Worm (Caenorhabditis elegans) whole organism, L4 larva: Measurements from ENCODE around the gene M70.2.

Source experiments
- D1046.2 ChIP-seq: fragments of 200-800 bp; sonication (Bioruptor generic); IDR thresholded peaks from 2 replicates; pipeline ENCODE4 v1.3.6; 2022; ENCODE audit warnings: missing genetic modification characterization, missing compliant biosample characterization
- F10B5.3 ChIP-seq: sonication (generic microtip); optimal IDR thresholded peaks from 2 replicates; lab custom pipeline; 2016; ENCODE audit warnings: mild to moderate bottlenecking, missing genetic modification characterization, missing compliant biosample characterization
- F44E2.7 ChIP-seq: fragments of 200-800 bp; sonication (Bioruptor generic); IDR thresholded peaks from 2 replicates; pipeline ENCODE4 v2.1.2; 2022; ENCODE audit warnings: missing genetic modification characterization, missing compliant biosample characterization
- T26A8.4 ChIP-seq: fragments of 200-800 bp; sonication (Bioruptor generic); IDR thresholded peaks from 2 replicates; pipeline ENCODE4 v1.3.6; 2022; ENCODE audit warnings: missing genetic modification characterization, missing compliant biosample characterization
- Y105C5A.15 ChIP-seq: fragments of 200-800 bp; sonication (Bioruptor generic); IDR thresholded peaks from 2 replicates; pipeline ENCODE4 v1.3.6; 2022; ENCODE audit warnings: missing genetic modification characterization, missing compliant biosample characterization
- Y5F2A.4 ChIP-seq: fragments of 200-800 bp; sonication (Bioruptor generic); optimal IDR thresholded peaks from 2 replicates; lab custom pipeline; 2018; ENCODE audit warnings: mild to moderate bottlenecking, missing genetic modification characterization, missing compliant biosample characterization
- Y75B8A.6 ChIP-seq: fragments of 200-800 bp; sonication (Bioruptor generic); IDR thresholded peaks from 2 replicates; pipeline ENCODE4 v1.3.6; 2022; ENCODE audit warnings: missing genetic modification reagents, missing genetic modification characterization, missing compliant biosample characterization
- ceh-32 ChIP-seq: sonication (generic microtip); optimal IDR thresholded peaks from 2 replicates; lab custom pipeline; 2016; ENCODE audit warnings: mild to moderate bottlenecking, missing genetic modification characterization, missing compliant biosample characterization; ENCODE audit not compliant: poor library complexity
- ceh-82 ChIP-seq: sonication (generic microtip); optimal IDR thresholded peaks from 2 replicates; lab custom pipeline; 2017; ENCODE audit warnings: missing biosample characterization, missing genetic modification characterization
- cey-2 ChIP-seq: sonication (generic microtip); optimal IDR thresholded peaks from 3 replicates; lab custom pipeline; 2017; ENCODE audit warnings: missing genetic modification characterization, mild to moderate bottlenecking, missing compliant biosample characterization, antibody characterized with exemption, borderline replicate concordance; ENCODE audit not compliant: insufficient read depth
- daf-16 ChIP-seq, 3 experiments: sonication (generic microtip); optimal IDR thresholded peaks; 2 replicates each; lab custom pipeline; 2016 to 2017; ENCODE audit warnings: missing genetic modification characterization in 3 of 3, missing genetic modification reagents in 3 of 3, mild to moderate bottlenecking in 2 of 3, missing compliant biosample characterization in 2 of 3, missing biosample characterization in 1 of 3, moderate library complexity in 1 of 3
- daf-19 ChIP-seq: fragments of 200-800 bp; sonication (Bioruptor generic); conservative IDR thresholded peaks from 2 replicates; pipeline ENCODE4 v1.3.6; 2022; ENCODE audit warnings: missing genetic modification characterization, missing compliant biosample characterization
- dmd-6 ChIP-seq: fragments of 200-800 bp; sonication (Bioruptor generic); IDR thresholded peaks from 2 replicates; pipeline ENCODE4 v1.3.6; 2022; ENCODE audit warnings: missing genetic modification reagents, missing genetic modification characterization, missing compliant biosample characterization
- dmd-8 ChIP-seq: fragments of 200-800 bp; sonication (Bioruptor generic); IDR thresholded peaks from 2 replicates; pipeline ENCODE4 v1.3.6; 2022; ENCODE audit warnings: missing genetic modification characterization, missing compliant biosample characterization
- dmd-9 ChIP-seq: fragments of 200-800 bp; sonication (Bioruptor generic); IDR thresholded peaks from 2 replicates; pipeline ENCODE4 v1.3.6; 2022; ENCODE audit warnings: missing genetic modification reagents, missing genetic modification characterization, missing compliant biosample characterization
- dpl-1 ChIP-seq: fragments of 150-350 bp; optimal IDR thresholded peaks from 2 replicates; lab custom pipeline; 2014; ENCODE audit warnings: missing biosample characterization, missing genetic modification reagents, missing genetic modification characterization
- duxl-1 ChIP-seq: sonication (generic microtip); optimal IDR thresholded peaks from 2 replicates; lab custom pipeline; 2016; ENCODE audit warnings: mild to moderate bottlenecking, missing genetic modification characterization, moderate library complexity, missing compliant biosample characterization; ENCODE audit not compliant: poor library complexity
- dve-1 ChIP-seq: sonication (generic microtip); optimal IDR thresholded peaks from 2 replicates; lab custom pipeline; 2017; ENCODE audit warnings: antibody characterized with exemption, mild to moderate bottlenecking, missing genetic modification characterization, missing compliant biosample characterization; ENCODE audit not compliant: insufficient read depth
- fkh-10 ChIP-seq: fragments of 150-350 bp; optimal IDR thresholded peaks from 2 replicates; lab custom pipeline; 2014; ENCODE audit warnings: missing biosample characterization, missing genetic modification reagents, missing genetic modification characterization
- fos-1 ChIP-seq: fragments of 150-350 bp; optimal IDR thresholded peaks from 2 replicates; lab custom pipeline; 2014; ENCODE audit warnings: missing biosample characterization, missing genetic modification characterization
- hlh-11 ChIP-seq: fragments of 200-800 bp; sonication (Bioruptor generic); optimal IDR thresholded peaks from 2 replicates; lab custom pipeline; 2018; ENCODE audit warnings: mild to moderate bottlenecking, missing genetic modification characterization, missing compliant biosample characterization
- hlh-30 ChIP-seq: sonication (generic microtip); optimal IDR thresholded peaks from 2 replicates; lab custom pipeline; 2017; ENCODE audit warnings: antibody characterized with exemption, mild to moderate bottlenecking, missing genetic modification characterization, missing compliant biosample characterization; ENCODE audit not compliant: insufficient read depth
- hmg-1.1 ChIP-seq: fragments of 200-800 bp; sonication (Bioruptor generic); IDR thresholded peaks from 2 replicates; pipeline ENCODE4 v1.3.6; 2022; ENCODE audit warnings: missing genetic modification reagents, missing genetic modification characterization, missing compliant biosample characterization
- jun-1 ChIP-seq: fragments of 150-350 bp; optimal IDR thresholded peaks from 2 replicates; lab custom pipeline; 2014; ENCODE audit warnings: missing biosample characterization, missing genetic modification reagents, missing genetic modification characterization
- lin-39 ChIP-seq: fragments of 150-350 bp; optimal IDR thresholded peaks from 2 replicates; lab custom pipeline; 2014; ENCODE audit warnings: missing biosample characterization, missing genetic modification reagents, missing genetic modification characterization
- madf-9 ChIP-seq: fragments of 200-800 bp; sonication (Bioruptor generic); conservative IDR thresholded peaks from 2 replicates; pipeline ENCODE4 v1.3.6; 2022; ENCODE audit warnings: missing genetic modification reagents, missing genetic modification characterization, missing compliant biosample characterization
- mep-1 ChIP-seq: fragments of 150-350 bp; sonication (generic microtip); optimal IDR thresholded peaks from 3 replicates; lab custom pipeline; 2014; ENCODE audit warnings: missing biosample characterization, missing genetic modification characterization
- mes-2 ChIP-seq: sonication (generic microtip); optimal IDR thresholded peaks from 2 replicates; lab custom pipeline; 2016; ENCODE audit warnings: missing genotype, mild to moderate bottlenecking, missing genetic modification characterization, missing compliant biosample characterization; ENCODE audit not compliant: poor library complexity, severe bottlenecking
- mxl-2 ChIP-seq: fragments of 200-800 bp; sonication (Bioruptor generic); conservative IDR thresholded peaks from 2 replicates; pipeline ENCODE4 v1.3.6; 2022; ENCODE audit warnings: missing genetic modification reagents, missing genetic modification characterization, missing compliant biosample characterization
- mxl-3 ChIP-seq: fragments of 200-800 bp; sonication (Bioruptor generic); optimal IDR thresholded peaks from 2 replicates; lab custom pipeline; 2018; ENCODE audit warnings: mild to moderate bottlenecking, missing genetic modification characterization, missing compliant biosample characterization
- nhr-10 ChIP-seq: fragments of 150-350 bp; optimal IDR thresholded peaks from 2 replicates; lab custom pipeline; 2014; ENCODE audit warnings: missing biosample characterization, missing genetic modification characterization
- nhr-102 ChIP-seq: sonication (generic microtip); optimal IDR thresholded peaks from 2 replicates; lab custom pipeline; 2016; ENCODE audit warnings: mild to moderate bottlenecking, missing genetic modification characterization, moderate library complexity, missing compliant biosample characterization
- nhr-11 ChIP-seq: fragments of 150-350 bp; optimal IDR thresholded peaks from 2 replicates; lab custom pipeline; 2014; ENCODE audit warnings: missing biosample characterization, missing genetic modification characterization
- nhr-111 ChIP-seq: fragments of 200-800 bp; sonication (Bioruptor generic); optimal IDR thresholded peaks from 2 replicates; lab custom pipeline; 2018; ENCODE audit warnings: mild to moderate bottlenecking, missing genetic modification characterization, missing compliant biosample characterization
- nhr-25 ChIP-seq: sonication (generic microtip); optimal IDR thresholded peaks from 2 replicates; lab custom pipeline; 2017; ENCODE audit warnings: missing genetic modification characterization, mild to moderate bottlenecking, missing compliant biosample characterization, antibody characterized with exemption, moderate library complexity, borderline replicate concordance; ENCODE audit not compliant: insufficient read depth
- nhr-28 ChIP-seq: fragments of 150-350 bp; optimal IDR thresholded peaks from 2 replicates; lab custom pipeline; 2014; ENCODE audit warnings: missing biosample characterization, missing genetic modification characterization
- nhr-42 ChIP-seq: fragments of 200-800 bp; sonication (Bioruptor generic); IDR thresholded peaks from 2 replicates; pipeline ENCODE4 v1.3.6; 2022; ENCODE audit warnings: missing genetic modification characterization, missing compliant biosample characterization
- nhr-48 ChIP-seq: sonication (generic microtip); optimal IDR thresholded peaks from 2 replicates; lab custom pipeline; 2016; ENCODE audit warnings: mild to moderate bottlenecking, missing genetic modification characterization, missing compliant biosample characterization
- nhr-6 ChIP-seq: fragments of 150-350 bp; optimal IDR thresholded peaks from 2 replicates; lab custom pipeline; 2014; ENCODE audit warnings: missing biosample characterization, missing genetic modification characterization
- rbr-2 ChIP-seq: sonication (generic microtip); optimal IDR thresholded peaks from 2 replicates; lab custom pipeline; 2016; ENCODE audit warnings: missing genotype, missing genetic modification characterization, missing compliant biosample characterization
- saeg-2 ChIP-seq: fragments of 200-800 bp; sonication (Bioruptor generic); IDR thresholded peaks from 2 replicates; pipeline ENCODE4 v1.3.6; 2022; ENCODE audit warnings: missing genetic modification reagents, missing genetic modification characterization, missing compliant biosample characterization
- snpc-1.2 ChIP-seq: fragments of 200-800 bp; sonication (Bioruptor generic); IDR thresholded peaks from 2 replicates; pipeline ENCODE4 v1.3.6; 2022; ENCODE audit warnings: missing genetic modification reagents, missing genetic modification characterization, missing compliant biosample characterization
- unc-39 ChIP-seq: sonication (generic microtip); optimal IDR thresholded peaks from 2 replicates; lab custom pipeline; 2017; ENCODE audit warnings: missing biosample characterization, missing genetic modification characterization
- unc-62 ChIP-seq, 3 experiments: fragments of 150-350 bp in 1 of 3; sonication (generic microtip); optimal IDR thresholded peaks in 2 of 3; peaks in 1 of 3; 1 replicate in 1 of 3; 2 replicates in 2 of 3; lab custom pipeline; 2014 to 2017; ENCODE audit warnings: missing biosample characterization in 3 of 3, missing genetic modification characterization in 3 of 3, missing genetic modification reagents in 3 of 3, missing genotype in 1 of 3
- zfp-2 ChIP-seq: sonication (generic microtip); optimal IDR thresholded peaks from 2 replicates; lab custom pipeline; 2016; ENCODE audit warnings: mild to moderate bottlenecking, missing genetic modification characterization, missing compliant biosample characterization
- zip-11 ChIP-seq: fragments of 200-800 bp; sonication (Bioruptor generic); IDR thresholded peaks from 2 replicates; pipeline ENCODE4 v1.3.6; 2022; ENCODE audit warnings: missing genetic modification characterization, missing compliant biosample characterization
- zip-2 ChIP-seq: fragments of 150-350 bp; optimal IDR thresholded peaks from 2 replicates; lab custom pipeline; 2014; ENCODE audit warnings: missing biosample characterization, missing genetic modification characterization

The M70.2 gene

ce11 chrIV:2219334-2219755 lies 23.5 kb upstream of the M70.2 start (continued):
- TF ChIP-seq nhr-42 (GFP tag; lab: Robert Waterston, UW) (peak; percentile 88), saeg-2 (GFP tag; lab: Robert Waterston, UW) (peak; percentile 98), Y105C5A.15 (GFP tag; lab: Robert Waterston, UW) (no peak), daf-19 (no peak), jun-1 (tag; lab: Kevin White, UChicago) (peak; percentile 90), hlh-11 (tag; lab: Kevin White, UChicago) (peak; percentile 100), fos-1 (tag; lab: Kevin White, UChicago) (no peak), fkh-10 (GFP tag; lab: Kevin White, UChicago) (peak; percentile 88), mep-1 (peak; percentile 95), nhr-48 (tag; lab: Kevin White, UChicago) (peak; percentile 99), F10B5.3 (tag; lab: Kevin White, UChicago) (peak; percentile 88), mxl-2 (GFP tag; lab: Robert Waterston, UW) (peak; percentile 90), nhr-111 (GFP tag; lab: Kevin White, UChicago) (no peak), mxl-3 (peak; percentile 98), zip-11 (no peak), D1046.2 (no peak), dmd-6 (peak; percentile 99), nhr-10 (tag; lab: Kevin White, UChicago) (peak; percentile 78), dmd-8 (0 out of 2 replicates have a peak, but pooled peaks have one; percentile 6), snpc-1.2 (GFP tag; lab: Robert Waterston, UW) (peak; percentile 56), hmg-1.1 (peak; percentile 97), nhr-102 (peak; percentile 98), lin-39 (no peak), F44E2.7 (GFP tag; lab: Robert Waterston, UW) (no peak)

DNA sequence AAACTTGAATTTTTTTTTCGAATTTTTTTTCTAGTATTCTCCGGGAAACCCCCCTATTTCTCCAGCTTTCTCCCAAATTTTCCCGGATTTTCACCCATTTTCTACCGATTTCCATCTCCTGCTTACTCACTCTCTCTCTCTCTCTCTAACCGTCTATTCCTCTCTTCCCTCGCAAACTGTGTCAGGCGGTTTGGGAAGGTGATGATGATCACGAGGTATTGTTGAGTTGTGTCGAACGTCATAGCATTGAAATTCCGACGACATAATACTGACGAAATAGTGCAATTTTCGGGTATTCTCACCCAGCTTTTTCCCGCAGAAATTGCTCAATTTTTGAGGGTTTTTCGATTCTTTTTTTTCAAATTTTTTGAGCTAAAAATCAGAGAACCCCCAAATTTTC lies 22.7 kb upstream of the M70.2 start:
- TF ChIP-seq fkh-10 (GFP tag; lab: Kevin White, UChicago), result no peak
- peak; percentile 39 for TF ChIP-seq mep-1
- TF ChIP-seq duxl-1 (tag; lab: Kevin White, UChicago), result peak; percentile 23
- TF ChIP-seq hlh-11 (tag; lab: Kevin White, UChicago), result peak; percentile 75
- no peak for TF ChIP-seq dmd-9 (GFP tag; lab: Robert Waterston, UW)
- TF ChIP-seq ceh-82 (tag; lab: Kevin White, UChicago), result no peak
- TF ChIP-seq nhr-25 (tag; lab: Kevin White, UChicago), result no peak
- TF ChIP-seq D1046.2, result no peak
- TF ChIP-seq unc-62 (GFP tag; optimal IDR thresholded peaks at IDR 0.05 in 1 of 2; lab: Kevin White, UChicago), result peak in 1 of 2 experiments; percentile 8
- no peak for TF ChIP-seq unc-62 (tag; optimal IDR thresholded peaks at IDR 0.05; lab: Kevin White, UChicago)
- TF ChIP-seq nhr-28, result peak; percentile 70
- TF ChIP-seq F44E2.7 (GFP tag; lab: Robert Waterston, UW), result no peak
- peak; percentile 71 for TF ChIP-seq dve-1 (tag; lab: Kevin White, UChicago)
- no peak for TF ChIP-seq zfp-2 (tag; lab: Kevin White, UChicago)
- peak; percentile 11 for TF ChIP-seq mes-2 (tag; lab: Kevin White, UChicago)
- no peak for TF ChIP-seq zip-11
- no peak for TF ChIP-seq Y5F2A.4 (GFP tag; lab: Kevin White, UChicago)
- no peak for TF ChIP-seq zip-2 (tag; lab: Kevin White, UChicago)
- peak; percentile 26 for TF ChIP-seq mxl-3
- TF ChIP-seq madf-9 (GFP tag; lab: Robert Waterston, UW), result no peak
- TF ChIP-seq daf-16 (GFP tag; optimal IDR thresholded peaks at IDR 0.05; lab: Kevin White, UChicago), result no peak
- peak; percentile 30 for TF ChIP-seq daf-16 (tag; optimal IDR thresholded peaks at IDR 0.05; lab: Kevin White, UChicago)
- TF ChIP-seq cey-2 (tag; lab: Kevin White, UChicago), result no peak
- TF ChIP-seq nhr-6, result peak; percentile 51
- TF ChIP-seq hlh-30 (tag; lab: Kevin White, UChicago), result peak; percentile 95
- TF ChIP-seq nhr-11 (tag; lab: Kevin White, UChicago), result peak; percentile 30
- TF ChIP-seq unc-39 (tag; lab: Kevin White, UChicago), result no peak
- TF ChIP-seq Y75B8A.6 (GFP tag; lab: Robert Waterston, UW), result no peak
- TF ChIP-seq dpl-1 (GFP tag; lab: Kevin White, UChicago), result peak; percentile 12
- TF ChIP-seq dmd-6, result peak; percentile 27; the same call in 1 of the 2 replicates
- TF ChIP-seq ceh-32 (tag; lab: Kevin White, UChicago), result no peak
- no peak for TF ChIP-seq rbr-2 (tag; lab: Kevin White, UChicago)
- 0 out of 2 replicates have a peak, but pooled peaks have one; percentile 17 for TF ChIP-seq T26A8.4
- TF ChIP-seq saeg-2 (GFP tag; lab: Robert Waterston, UW), result no peak
- no peak for TF ChIP-seq dmd-8
